Fruit fly (Drosophila melanogaster) whole organism, embryonic: ENCODE results near the gene ps.

Source experiments
- Asciz ChIP-seq: fragments of 200-800 bp; sonication (Bioruptor generic); optimal IDR thresholded peaks from 2 replicates; lab custom pipeline; 2017; ENCODE audit warnings: missing biosample characterization, mild to moderate bottlenecking, missing genetic modification characterization, missing genetic modification reagents
- Atf3 ChIP-seq: fragments of 200-800 bp; sonication (Bioruptor generic); optimal IDR thresholded peaks from 3 replicates; lab custom pipeline; 2016; ENCODE audit warnings: missing biosample characterization, missing genetic modification characterization
- CG1024 ChIP-seq: fragments of 200-800 bp; sonication (Bioruptor generic); IDR thresholded peaks from 2 replicates; pipeline ENCODE4 v1.3.6; 2022; ENCODE audit warnings: missing biosample characterization, missing genetic modification characterization
- CG10565 ChIP-seq: fragments of 200-800 bp; sonication (Bioruptor generic); optimal IDR thresholded peaks from 3 replicates; lab custom pipeline; 2016; ENCODE audit warnings: missing biosample characterization, mild to moderate bottlenecking, missing genetic modification characterization
- CG10959 ChIP-seq: fragments of 200-800 bp; sonication (Bioruptor generic); IDR thresholded peaks from 2 replicates; pipeline ENCODE4 v1.3.6; 2022; ENCODE audit warnings: missing biosample characterization, missing genetic modification characterization
- CG11560 ChIP-seq: fragments of 200-800 bp; sonication (Bioruptor generic); IDR thresholded peaks from 3 replicates; pipeline ENCODE4 v1.3.6; 2022; ENCODE audit warnings: missing biosample characterization, missing genetic modification characterization
- CG11695 ChIP-seq: fragments of 200-800 bp; sonication (Bioruptor generic); IDR thresholded peaks from 3 replicates; pipeline ENCODE4 v1.3.6; 2022; ENCODE audit warnings: missing biosample characterization, missing genetic modification characterization
- CG12299 ChIP-seq: fragments of 200-800 bp; sonication (Bioruptor generic); optimal IDR thresholded peaks from 2 replicates; lab custom pipeline; 2018; ENCODE audit warnings: missing biosample characterization, mild to moderate bottlenecking, missing genetic modification characterization
- CG14014 ChIP-seq: fragments of 200-800 bp; sonication (Bioruptor generic); IDR thresholded peaks from 2 replicates; pipeline ENCODE4 v1.3.6; 2022; ENCODE audit warnings: missing biosample characterization, missing genetic modification characterization
- CG14860 ChIP-seq: fragments of 200-800 bp; sonication (Bioruptor generic); IDR thresholded peaks from 3 replicates; pipeline ENCODE4 v1.3.6; 2022; ENCODE audit warnings: missing biosample characterization, missing genetic modification characterization; ENCODE audit not compliant: partially characterized antibody
- CG1603 ChIP-seq: fragments of 200-800 bp; sonication (Bioruptor generic); optimal IDR thresholded peaks from 2 replicates; lab custom pipeline; 2019; ENCODE audit warnings: missing biosample characterization, mild to moderate bottlenecking, missing genetic modification characterization, moderate library complexity
- CG1647 ChIP-seq: fragments of 200-800 bp; sonication (Bioruptor generic); optimal IDR thresholded peaks from 3 replicates; lab custom pipeline; 2016; ENCODE audit warnings: missing biosample characterization, missing genetic modification characterization
- CG16815 ChIP-seq: fragments of 200-800 bp; sonication (Bioruptor generic); optimal IDR thresholded peaks from 3 replicates; lab custom pipeline; 2017; ENCODE audit warnings: missing biosample characterization, mild to moderate bottlenecking, missing genetic modification characterization
- CG1832 ChIP-seq: fragments of 200-800 bp; sonication (Bioruptor generic); optimal IDR thresholded peaks from 2 replicates; lab custom pipeline; 2017; ENCODE audit warnings: missing biosample characterization, mild to moderate bottlenecking, missing genetic modification characterization, inconsistent platforms
- CG2875 ChIP-seq: fragments of 200-800 bp; sonication (Bioruptor generic); optimal IDR thresholded peaks from 2 replicates; lab custom pipeline; 2017; ENCODE audit warnings: missing biosample characterization, mild to moderate bottlenecking, missing genetic modification characterization, missing genetic modification reagents
- CG5245 ChIP-seq: fragments of 200-800 bp; sonication (Bioruptor generic); optimal IDR thresholded peaks from 3 replicates; lab custom pipeline; 2016; ENCODE audit warnings: missing biosample characterization, missing genetic modification characterization
- CG7556 ChIP-seq: fragments of 200-800 bp; sonication (Bioruptor generic); optimal IDR thresholded peaks from 2 replicates; lab custom pipeline; 2017; ENCODE audit warnings: missing biosample characterization, mild to moderate bottlenecking, missing genetic modification characterization
- CG9215 ChIP-seq: fragments of 200-800 bp; sonication (Bioruptor generic); IDR thresholded peaks from 2 replicates; pipeline ENCODE4 v1.3.6; 2022; ENCODE audit warnings: missing biosample characterization, missing genetic modification characterization
- CG9876 ChIP-seq: fragments of 200-800 bp; sonication (Bioruptor generic); optimal IDR thresholded peaks from 2 replicates; lab custom pipeline; 2016; ENCODE audit warnings: missing biosample characterization, missing genetic modification characterization
- Ets65A ChIP-seq: fragments of 200-800 bp; sonication (Bioruptor generic); peaks from one replicate; lab custom pipeline; 2016; ENCODE audit warnings: missing biosample characterization, missing genetic modification characterization
- Mes4 ChIP-seq: fragments of 200-800 bp; sonication (Bioruptor generic); optimal IDR thresholded peaks from 2 replicates; lab custom pipeline; 2016; ENCODE audit warnings: missing biosample characterization, missing genetic modification characterization
- Nf-YB ChIP-seq: fragments of 200-800 bp; sonication (Bioruptor generic); optimal IDR thresholded peaks from 3 replicates; lab custom pipeline; 2019; ENCODE audit warnings: missing biosample characterization, mild to moderate bottlenecking, missing genetic modification characterization, moderate library complexity
- Sry-β ChIP-seq: fragments of 200-800 bp; sonication (Bioruptor generic); optimal IDR thresholded peaks from 2 replicates; lab custom pipeline; 2018; ENCODE audit warnings: missing biosample characterization, mild to moderate bottlenecking, missing genetic modification characterization, moderate library complexity
- Ssrp ChIP-seq: fragments of 200-800 bp; sonication (Bioruptor generic); optimal IDR thresholded peaks from 2 replicates; lab custom pipeline; 2018; ENCODE audit warnings: missing biosample characterization, mild to moderate bottlenecking, missing genetic modification characterization, moderate library complexity
- Usf ChIP-seq: fragments of 200-800 bp; sonication (Bioruptor generic); optimal IDR thresholded peaks from 2 replicates; lab custom pipeline; 2017; ENCODE audit warnings: missing genotype, missing biosample characterization, missing genetic modification characterization
- ab ChIP-seq: fragments of 200-800 bp; sonication (Bioruptor generic); optimal IDR thresholded peaks from 2 replicates; lab custom pipeline; 2016; ENCODE audit warnings: missing biosample characterization, missing genetic modification characterization
- abd-A ChIP-seq: fragments of 200-800 bp; sonication (Bioruptor generic); optimal IDR thresholded peaks from 3 replicates; lab custom pipeline; 2019; ENCODE audit warnings: missing biosample characterization, mild to moderate bottlenecking, missing genetic modification characterization, moderate library complexity
- aop ChIP-seq: fragments of 200-800 bp; sonication (Bioruptor generic); IDR thresholded peaks from 2 replicates; pipeline ENCODE4 v1.3.6; 2022; ENCODE audit warnings: missing biosample characterization, missing genetic modification characterization
- ase ChIP-seq: fragments of 200-800 bp; sonication (Bioruptor generic); IDR thresholded peaks from 3 replicates; pipeline ENCODE4 v1.3.6; 2022; ENCODE audit warnings: missing biosample characterization, missing genetic modification characterization
- chinmo ChIP-seq: fragments of 200-800 bp; sonication (Bioruptor generic); IDR thresholded peaks from 4 replicates; pipeline ENCODE4 v1.3.6; 2022; ENCODE audit warnings: missing biosample characterization, missing genetic modification characterization; ENCODE audit not compliant: partially characterized antibody
- ci ChIP-seq: fragments of 200-800 bp; sonication (Bioruptor generic); IDR thresholded peaks from 3 replicates; pipeline ENCODE4 v1.3.6; 2022; ENCODE audit warnings: missing biosample characterization, missing genetic modification characterization
- corto ChIP-seq: fragments of 200-800 bp; sonication (Bioruptor generic); optimal IDR thresholded peaks from 2 replicates; lab custom pipeline; 2016; ENCODE audit warnings: missing biosample characterization, mild to moderate bottlenecking, missing genetic modification characterization, moderate library complexity
- crc ChIP-seq: fragments of 200-800 bp; sonication (Bioruptor generic); optimal IDR thresholded peaks from 2 replicates; lab custom pipeline; 2016; ENCODE audit warnings: missing biosample characterization, missing genetic modification characterization
- danr ChIP-seq: fragments of 200-800 bp; sonication (Bioruptor generic); IDR thresholded peaks from 2 replicates; pipeline ENCODE4 v1.3.6; 2022; ENCODE audit warnings: missing biosample characterization, missing genetic modification characterization
- dati ChIP-seq: fragments of 200-800 bp; sonication (Bioruptor generic); IDR thresholded peaks from 2 replicates; pipeline ENCODE4 v1.3.6; 2022; ENCODE audit warnings: missing biosample characterization, missing genetic modification characterization
- dimm ChIP-seq: fragments of 200-800 bp; sonication (Bioruptor generic); IDR thresholded peaks from 2 replicates; pipeline ENCODE4 v1.3.6; 2022; ENCODE audit warnings: missing biosample characterization, missing genetic modification characterization
- jumu ChIP-seq: fragments of 200-800 bp; sonication (Bioruptor generic); optimal IDR thresholded peaks from 3 replicates; lab custom pipeline; 2016; ENCODE audit warnings: missing biosample characterization, missing genetic modification characterization
- kay ChIP-seq: fragments of 200-800 bp; sonication (Bioruptor generic); optimal IDR thresholded peaks from 2 replicates; lab custom pipeline; 2016; ENCODE audit warnings: missing biosample characterization, missing genetic modification characterization
- mld ChIP-seq: fragments of 200-800 bp; sonication (Bioruptor generic); IDR thresholded peaks from 3 replicates; pipeline ENCODE4 v1.3.6; 2022; ENCODE audit warnings: missing biosample characterization, missing genetic modification characterization; ENCODE audit not compliant: partially characterized antibody
- nom ChIP-seq: fragments of 200-800 bp; sonication (Bioruptor generic); optimal IDR thresholded peaks from 2 replicates; lab custom pipeline; 2017; ENCODE audit warnings: missing biosample characterization, missing genetic modification characterization, mild to moderate bottlenecking, moderate library complexity, missing genetic modification reagents
- org-1 ChIP-seq: fragments of 200-800 bp; sonication (Bioruptor generic); optimal IDR thresholded peaks from 2 replicates; lab custom pipeline; 2017; ENCODE audit warnings: missing biosample characterization, missing genetic modification characterization
- salm ChIP-seq: fragments of 200-800 bp; sonication (Bioruptor generic); optimal IDR thresholded peaks from 2 replicates; lab custom pipeline; 2018; ENCODE audit warnings: missing biosample characterization, mild to moderate bottlenecking, missing genetic modification characterization
- sc ChIP-seq, 3 experiments: fragments of >200 bp in 2 of 3; fragments of 200-800 bp in 1 of 3; sonication (Bioruptor generic) in 1 of 3; optimal IDR thresholded peaks; 2 replicates in 2 of 3; 3 replicates in 1 of 3; lab custom pipeline; 2017; ENCODE audit warnings: mild to moderate bottlenecking in 1 of 3, missing biosample characterization in 1 of 3, missing genetic modification characterization in 1 of 3, missing genetic modification reagents in 1 of 3
- sens ChIP-seq: fragments of 200-800 bp; sonication (Bioruptor generic); peaks from one replicate; lab custom pipeline; 2016; ENCODE audit warnings: missing biosample characterization, missing genetic modification characterization
- sug ChIP-seq: fragments of 200-800 bp; optimal IDR thresholded peaks from 2 replicates; lab custom pipeline; 2019; ENCODE audit warnings: missing biosample characterization, mild to moderate bottlenecking, missing genetic modification characterization, moderate library complexity
- tin ChIP-seq: fragments of 200-800 bp; sonication (Bioruptor generic); optimal IDR thresholded peaks from 3 replicates; lab custom pipeline; 2016; ENCODE audit warnings: missing biosample characterization, missing genetic modification characterization
- trh ChIP-seq: fragments of 200-800 bp; sonication (Bioruptor generic); optimal IDR thresholded peaks from 2 replicates; lab custom pipeline; 2016; ENCODE audit warnings: missing biosample characterization, missing genetic modification characterization
- tup ChIP-seq: fragments of 200-800 bp; sonication (Bioruptor generic); optimal IDR thresholded peaks from 2 replicates; lab custom pipeline; 2016; ENCODE audit warnings: missing biosample characterization, mild to moderate bottlenecking, missing genetic modification characterization, moderate library complexity
- vfl ChIP-seq: fragments of 200-800 bp; sonication (Bioruptor generic); optimal IDR thresholded peaks from 2 replicates; lab custom pipeline; 2016; ENCODE audit warnings: missing biosample characterization, missing genetic modification characterization
- zf30C ChIP-seq: fragments of 200-800 bp; sonication (Bioruptor generic); optimal IDR thresholded peaks from 3 replicates; lab custom pipeline; 2018; ENCODE audit warnings: missing biosample characterization, mild to moderate bottlenecking, missing genetic modification characterization

Gene ps

DNA sequence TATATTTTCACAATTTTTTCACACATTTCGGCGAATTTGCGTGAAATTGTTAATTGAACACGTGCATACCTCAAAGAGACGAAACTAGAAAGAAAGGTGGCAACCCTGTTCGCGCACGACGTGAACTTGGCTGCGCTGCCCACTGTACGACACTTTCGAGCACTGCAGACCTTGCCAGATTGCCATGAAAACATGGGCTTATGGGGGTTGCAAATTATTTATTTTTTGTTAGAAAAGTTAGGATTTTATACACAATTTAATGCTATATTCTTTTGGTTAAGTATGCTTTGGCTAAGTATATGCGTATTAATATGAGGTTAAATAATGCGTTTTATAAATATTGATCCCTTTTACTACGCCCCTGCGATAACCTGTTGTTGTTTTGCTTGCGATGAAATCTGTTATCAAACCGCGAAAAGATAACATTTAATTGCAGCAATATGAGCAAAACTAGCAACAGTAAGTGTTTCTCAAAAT is 16.6 kb upstream of the ps start, which contains the start of the genes RpL34b and CG8132 (continued):
- TF ChIP-seq chinmo (GFP tag; lab: Robert Waterston, UW): 0 out of 4 replicates have a peak, but pooled peaks have one; percentile 16
- peak; percentile 92 for TF ChIP-seq kay (GFP tag; lab: Kevin White, UChicago)
- TF ChIP-seq CG1024: peak; percentile 88
- peak; percentile 87 for TF ChIP-seq ab (GFP tag; lab: Kevin White, UChicago)
- TF ChIP-seq CG9215 (GFP tag; lab: Robert Waterston, UW): peak; percentile 95
- TF ChIP-seq CG10565 (GFP tag; lab: Kevin White, UChicago): peak; percentile 88
- TF ChIP-seq Ssrp (tag; lab: Kevin White, UChicago): peak; percentile 93
- peak; percentile 94 for TF ChIP-seq ase (GFP tag; lab: Robert Waterston, UW)
- TF ChIP-seq zf30C (GFP tag; lab: Kevin White, UChicago): peak; percentile 62
- TF ChIP-seq CG1832: no peak
- TF ChIP-seq CG14860 (GFP tag; lab: Robert Waterston, UW): no peak; the same call in 2 of the 3 replicates
- TF ChIP-seq vfl (GFP tag; lab: Kevin White, UChicago): peak; percentile 98
- TF ChIP-seq aop (GFP tag; lab: Robert Waterston, UW): peak; percentile 80
- TF ChIP-seq Nf-YB (GFP tag; lab: Kevin White, UChicago): peak; percentile 81
- no peak for TF ChIP-seq abd-A (tag; lab: Kevin White, UChicago)
- TF ChIP-seq CG10959 (GFP tag; lab: Robert Waterston, UW): peak; percentile 88
- peak; percentile 57 for TF ChIP-seq Sry-β
- peak; percentile 85 for TF ChIP-seq crc
- TF ChIP-seq sens (GFP tag; lab: Kevin White, UChicago): peak; percentile 98
- TF ChIP-seq CG16815 (GFP tag; lab: Kevin White, UChicago): peak; percentile 95
- peak; percentile 95 for TF ChIP-seq Usf (GFP tag; lab: Kevin White, UChicago)
- TF ChIP-seq Mes4: peak; percentile 94
- peak; percentile 95 for TF ChIP-seq CG1647
- TF ChIP-seq Asciz: peak; percentile 83
- peak; percentile 87 for TF ChIP-seq trh (GFP tag; lab: Kevin White, UChicago)
- TF ChIP-seq Atf3 (GFP tag; lab: Kevin White, UChicago): peak; percentile 95
- TF ChIP-seq mld (GFP tag; lab: Robert Waterston, UW): no peak
- TF ChIP-seq CG5245 (GFP tag; lab: Kevin White, UChicago): peak; percentile 88
- TF ChIP-seq CG12299 (tag; lab: Kevin White, UChicago): peak; percentile 96
- peak; percentile 89 for TF ChIP-seq dati (GFP tag; lab: Robert Waterston, UW)
- TF ChIP-seq dimm (GFP tag; lab: Robert Waterston, UW): peak; percentile 50
- peak; percentile 88 for TF ChIP-seq org-1 (GFP tag; lab: Kevin White, UChicago)
- peak; percentile 95 for TF ChIP-seq CG1603 (tag; lab: Kevin White, UChicago)
- TF ChIP-seq nom (GFP tag; lab: Kevin White, UChicago): peak; percentile 90
- TF ChIP-seq CG11560 (tag; lab: Robert Waterston, UW): peak; percentile 86
- TF ChIP-seq CG2875: peak; percentile 89
- peak; percentile 97 for TF ChIP-seq sug
- TF ChIP-seq CG11695 (GFP tag; lab: Robert Waterston, UW): peak; percentile 94
- no peak for TF ChIP-seq sc (optimal IDR thresholded peaks at IDR 0.05; lab: Kevin White, UChicago)
- peak; percentile 87 for TF ChIP-seq sc (GFP tag; optimal IDR thresholded peaks at IDR 0.05; lab: Kevin White, UChicago)
- TF ChIP-seq tin: peak; percentile 95
- TF ChIP-seq corto (GFP tag; lab: Kevin White, UChicago): peak; percentile 88
- TF ChIP-seq jumu: peak; percentile 97
- peak; percentile 100 for TF ChIP-seq Ets65A (GFP tag; lab: Kevin White, UChicago)
- TF ChIP-seq ci (GFP tag; lab: Robert Waterston, UW): peak; percentile 97
- peak; percentile 92 for TF ChIP-seq tup
- peak; percentile 93 for TF ChIP-seq CG7556 (GFP tag; lab: Kevin White, UChicago)
- peak; percentile 91 for TF ChIP-seq danr
- peak; percentile 91 for TF ChIP-seq salm
- peak; percentile 97 for TF ChIP-seq CG9876 (GFP tag; lab: Kevin White, UChicago)
- peak; percentile 94 for TF ChIP-seq CG14014 (GFP tag; lab: Robert Waterston, UW)
